Comparison of ENCODE assay signal across 6 worm cellular contexts in genomic region chrX:4132243-4132642, ce11.
TF ChIP-seq lines count a peak whose summit lies in the region.

No protein-coding gene starts in this region.

TF ChIP-seq in whole organism, L1 larva, 84 proteins besides CTCF, POLR2A, EP300 and RAD21 (continues in another document):
- TF ChIP-seq lin-14 (GFP tag; optimal IDR thresholded peaks at IDR 0.05; lab: Kevin White, UChicago) = peak; percentile 77
- no peak for TF ChIP-seq F16B12.6 (tag; optimal IDR thresholded peaks at IDR 0.05; lab: Kevin White, UChicago)
- peak; percentile 53 for TF ChIP-seq rnt-1 (tag; optimal IDR thresholded peaks at IDR 0.05; lab: Kevin White, UChicago)
- no peak for TF ChIP-seq ceh-63 (GFP tag; optimal IDR thresholded peaks at IDR 0.05; lab: Kevin White, UChicago)
- peak; percentile 54 for TF ChIP-seq blmp-1 (tag; optimal IDR thresholded peaks at IDR 0.05; lab: Kevin White, UChicago)
- peak; percentile 80 for TF ChIP-seq tbx-2 (tag; optimal IDR thresholded peaks at IDR 0.05; lab: Kevin White, UChicago)
- TF ChIP-seq aly-2 (tag; optimal IDR thresholded peaks at IDR 0.05; lab: Kevin White, UChicago) = no peak
- TF ChIP-seq lin-39 (tag; optimal IDR thresholded peaks at IDR 0.05; lab: Kevin White, UChicago) = no peak
- peak; percentile 9 for TF ChIP-seq swsn-7 (tag; optimal IDR thresholded peaks at IDR 0.05; lab: Kevin White, UChicago)
- TF ChIP-seq lin-13 (GFP tag; optimal IDR thresholded peaks at IDR 0.05; lab: Kevin White, UChicago) = peak; percentile 34
- TF ChIP-seq elt-3 (tag; optimal IDR thresholded peaks at IDR 0.05; lab: Kevin White, UChicago) = peak in 2 of 6 experiments; percentile 22 to 48
- no peak for TF ChIP-seq alr-1 (tag; optimal IDR thresholded peaks at IDR 0.05; lab: Kevin White, UChicago; ENCODE audit: borderline replicate concordance)
- no peak for TF ChIP-seq nhr-11 (tag; optimal IDR thresholded peaks at IDR 0.05; lab: Kevin White, UChicago)
- TF ChIP-seq elt-2 (tag; optimal IDR thresholded peaks at IDR 0.05; lab: Kevin White, UChicago) = no peak
- TF ChIP-seq isw-1 (GFP tag; IDR thresholded peaks at IDR 0.05; lab: Robert Waterston, UW) = no peak

TF ChIP-seq in whole organism, L2 larva, 48 proteins besides CTCF, POLR2A, EP300 and RAD21 (continues in another document):
- TF ChIP-seq elt-3 (tag; optimal IDR thresholded peaks at IDR 0.05; lab: Kevin White, UChicago) = no peak
- TF ChIP-seq snpc-4 (tag; optimal IDR thresholded peaks at IDR 0.05; lab: Kevin White, UChicago) = no peak
- TF ChIP-seq blmp-1 (tag; optimal IDR thresholded peaks at IDR 0.05; lab: Kevin White, UChicago; ENCODE audit: insufficient read depth) = peak; percentile 95
- peak; percentile 61 for TF ChIP-seq F13H6.1 (tag; optimal IDR thresholded peaks at IDR 0.05; lab: Kevin White, UChicago)
- TF ChIP-seq nhr-12 (tag; optimal IDR thresholded peaks at IDR 0.05; lab: Kevin White, UChicago) = no peak
- peak; percentile 77 for TF ChIP-seq nhr-129 (tag; optimal IDR thresholded peaks at IDR 0.05; lab: Kevin White, UChicago)
- no peak for TF ChIP-seq sem-4 (tag; optimal IDR thresholded peaks at IDR 0.05; lab: Kevin White, UChicago)
- TF ChIP-seq nhr-6 (tag; optimal IDR thresholded peaks at IDR 0.05; lab: Kevin White, UChicago) = peak; percentile 6
- TF ChIP-seq crh-2 (tag; optimal IDR thresholded peaks at IDR 0.05; lab: Kevin White, UChicago) = peak; percentile 59
- no peak for TF ChIP-seq nhr-77 (tag; optimal IDR thresholded peaks at IDR 0.05; lab: Kevin White, UChicago)
- peak; percentile 33 for TF ChIP-seq ztf-4 (tag; optimal IDR thresholded peaks at IDR 0.05; lab: Kevin White, UChicago)
- TF ChIP-seq lin-13 (GFP tag; optimal IDR thresholded peaks at IDR 0.05; lab: Kevin White, UChicago) = no peak
- TF ChIP-seq nhr-25 (tag; optimal IDR thresholded peaks at IDR 0.05; lab: Kevin White, UChicago) = peak; percentile 88
- TF ChIP-seq lsy-2 (tag; optimal IDR thresholded peaks at IDR 0.05; lab: Kevin White, UChicago) = peak in 1 of 2 experiments; percentile 52
- no peak for TF ChIP-seq R02D3.7 (tag; optimal IDR thresholded peaks at IDR 0.05; lab: Kevin White, UChicago)
- peak; percentile 93 for TF ChIP-seq nhr-21 (tag; optimal IDR thresholded peaks at IDR 0.05; lab: Kevin White, UChicago)

TF ChIP-seq in whole organism, L3 larva, 47 proteins besides CTCF, POLR2A, EP300 and RAD21 (continues in another document):
- TF ChIP-seq nhr-25 (tag; optimal IDR thresholded peaks at IDR 0.05; lab: Kevin White, UChicago) = peak; percentile 88
- TF ChIP-seq nhr-77 (tag; optimal IDR thresholded peaks at IDR 0.05; lab: Kevin White, UChicago) = no peak
- TF ChIP-seq ceh-9 (tag; optimal IDR thresholded peaks at IDR 0.05; lab: Kevin White, UChicago) = no peak
- no peak for TF ChIP-seq lin-39 (tag; optimal IDR thresholded peaks at IDR 0.05; lab: Kevin White, UChicago)
- peak; percentile 69 for TF ChIP-seq jun-1 (tag; optimal IDR thresholded peaks at IDR 0.05; lab: Kevin White, UChicago)
- peak; percentile 94 for TF ChIP-seq nhr-23 (tag; optimal IDR thresholded peaks at IDR 0.05; lab: Kevin White, UChicago)
- peak; percentile 43 for TF ChIP-seq pqm-1 (tag; optimal IDR thresholded peaks at IDR 0.05; lab: Kevin White, UChicago)
- TF ChIP-seq pha-4 (tag; optimal IDR thresholded peaks at IDR 0.05; lab: Kevin White, UChicago) = no peak
- peak; percentile 44 for TF ChIP-seq nfya-1 (tag; optimal IDR thresholded peaks at IDR 0.05; lab: Kevin White, UChicago; ENCODE audit: insufficient read depth)
- peak; percentile 28 for TF ChIP-seq egl-5 (tag; optimal IDR thresholded peaks at IDR 0.05; lab: Kevin White, UChicago)
- peak; percentile 79 for TF ChIP-seq ztf-4 (tag; optimal IDR thresholded peaks at IDR 0.05; lab: Kevin White, UChicago)
- TF ChIP-seq ceh-28 (tag; optimal IDR thresholded peaks at IDR 0.05; lab: Kevin White, UChicago) = peak; percentile 76
- peak; percentile 22 to 37 (median 29) for TF ChIP-seq elt-3 (tag; optimal IDR thresholded peaks at IDR 0.05; lab: Kevin White, UChicago)
- TF ChIP-seq R02D3.7 (tag; optimal IDR thresholded peaks at IDR 0.05; lab: Kevin White, UChicago) = no peak
- TF ChIP-seq nhr-237 (tag; optimal IDR thresholded peaks at IDR 0.05; lab: Kevin White, UChicago) = no peak
- peak; percentile 56 for TF ChIP-seq tbx-2 (tag; optimal IDR thresholded peaks at IDR 0.05; lab: Kevin White, UChicago)

TF ChIP-seq in whole organism, L4 larva, 104 proteins besides CTCF, POLR2A, EP300 and RAD21 (continues in another document):
- TF ChIP-seq unc-62 (GFP tag; optimal IDR thresholded peaks at IDR 0.05 in 1 of 2; lab: Kevin White, UChicago) (peak in 1 of 2 experiments; percentile 96), unc-62 (tag; optimal IDR thresholded peaks at IDR 0.05; lab: Kevin White, UChicago) (no peak), F49E8.2 (tag; optimal IDR thresholded peaks at IDR 0.05; lab: Kevin White, UChicago; ENCODE audit: borderline replicate concordance) (no peak), Y105C5A.15 (GFP tag; IDR thresholded peaks at IDR 0.05; lab: Robert Waterston, UW) (no peak), unc-130 (GFP tag; optimal IDR thresholded peaks at IDR 0.05; lab: Kevin White, UChicago) (no peak), nhr-76 (tag; optimal IDR thresholded peaks at IDR 0.05; lab: Kevin White, UChicago) (no peak), hif-1 (tag; optimal IDR thresholded peaks at IDR 0.05; lab: Kevin White, UChicago) (peak in 1 of 2 experiments; percentile 15), lin-15B (tag; optimal IDR thresholded peaks at IDR 0.05; lab: Kevin White, UChicago) (no peak), nhr-111 (GFP tag; optimal IDR thresholded peaks at IDR 0.05; lab: Kevin White, UChicago) (no peak), lin-13 (GFP tag; optimal IDR thresholded peaks at IDR 0.05; lab: Kevin White, UChicago) (no peak), zip-2 (tag; optimal IDR thresholded peaks at IDR 0.05; lab: Kevin White, UChicago) (no peak), lsy-2 (tag; optimal IDR thresholded peaks at IDR 0.05; lab: Kevin White, UChicago) (peak; percentile 16 to 70), hlh-11 (tag; optimal IDR thresholded peaks at IDR 0.05; lab: Kevin White, UChicago) (peak; percentile 89), Y48G9A.11 (GFP tag; IDR thresholded peaks at IDR 0.05; lab: Robert Waterston, UW) (no peak), dmd-6 (GFP tag; IDR thresholded peaks at IDR 0.05; lab: Robert Waterston, UW) (peak; percentile 34; the same call in 1 of the 2 replicates), lir-3 (tag; optimal IDR thresholded peaks at IDR 0.05; lab: Kevin White, UChicago) (no peak), pqm-1 (tag; optimal IDR thresholded peaks at IDR 0.05; lab: Kevin White, UChicago) (no peak)

TF ChIP-seq in whole organism, mixed stage, embryonic, 35 proteins besides CTCF, POLR2A, EP300 and RAD21:
- TF ChIP-seq nhr-237 (tag; optimal IDR thresholded peaks at IDR 0.05; lab: Kevin White, UChicago) (no peak), elt-1 (tag; optimal IDR thresholded peaks at IDR 0.05; lab: Kevin White, UChicago; ENCODE audit: borderline replicate concordance, insufficient read depth) (peak; percentile 23)

TF ChIP-seq in whole organism, young adult, 124 proteins besides CTCF, POLR2A, EP300 and RAD21:
- TF ChIP-seq die-1 (tag; optimal IDR thresholded peaks at IDR 0.05; lab: Kevin White, UChicago) = peak; percentile 50
- peak; percentile 71 for TF ChIP-seq ztf-26 (tag; optimal IDR thresholded peaks at IDR 0.05; lab: Kevin White, UChicago)
- no peak for TF ChIP-seq cebp-2 (GFP tag; IDR thresholded peaks at IDR 0.05; lab: Robert Waterston, UW)
- no peak for TF ChIP-seq ztf-3 (GFP tag; optimal IDR thresholded peaks at IDR 0.05; lab: Kevin White, UChicago)
- no peak for TF ChIP-seq Y53F4B.3 (GFP tag; IDR thresholded peaks at IDR 0.05; lab: Robert Waterston, UW)
- no peak for TF ChIP-seq hmg-20 (GFP tag; IDR thresholded peaks at IDR 0.05; lab: Robert Waterston, UW)
- TF ChIP-seq chd-7 (tag; optimal IDR thresholded peaks at IDR 0.05; lab: Kevin White, UChicago) = peak; percentile 36
- TF ChIP-seq athp-1 (tag; optimal IDR thresholded peaks at IDR 0.05; lab: Kevin White, UChicago) = no peak
- no peak for TF ChIP-seq Y95B8A.8 (GFP tag; IDR thresholded peaks at IDR 0.05; lab: Robert Waterston, UW)
- no peak for TF ChIP-seq lsl-1 (GFP tag; optimal IDR thresholded peaks at IDR 0.05; lab: Kevin White, UChicago)
- TF ChIP-seq F37B4.10 (GFP tag; IDR thresholded peaks at IDR 0.05; lab: Robert Waterston, UW) = no peak
- TF ChIP-seq somi-1 (GFP tag; optimal IDR thresholded peaks at IDR 0.05; lab: Kevin White, UChicago) = peak; percentile 73
- peak; percentile 2 for TF ChIP-seq nhr-80 (tag; optimal IDR thresholded peaks at IDR 0.05; lab: Kevin White, UChicago)
- TF ChIP-seq snpc-3.4 (tag; optimal IDR thresholded peaks at IDR 0.05; lab: Kevin White, UChicago) = no peak
- no peak for TF ChIP-seq lin-35 (GFP tag; optimal IDR thresholded peaks at IDR 0.05; lab: Kevin White, UChicago)
- TF ChIP-seq F57A8.1 (GFP tag; optimal IDR thresholded peaks at IDR 0.05; lab: Kevin White, UChicago) = no peak
- peak; percentile 45 for TF ChIP-seq F22D6.2 (tag; optimal IDR thresholded peaks at IDR 0.05; lab: Kevin White, UChicago)
- TF ChIP-seq lin-40 (tag; optimal IDR thresholded peaks at IDR 0.05; lab: Kevin White, UChicago) = peak; percentile 65
- 0 out of 2 replicates have a peak, but pooled peaks have one; percentile 35 for TF ChIP-seq C06A6.2 (GFP tag; conservative IDR thresholded peaks at IDR 0.05; lab: Robert Waterston, UW)
- no peak for TF ChIP-seq sea-2 (GFP tag; IDR thresholded peaks at IDR 0.05; lab: Robert Waterston, UW)
